Worm (Caenorhabditis elegans) whole organism, late embryonic: ENCODE results near the gene fbxa-82.

Source experiments
- ceh-34 ChIP-seq: sonication (generic microtip); optimal IDR thresholded peaks from 2 replicates; lab custom pipeline; 2016; ENCODE audit warnings: mild to moderate bottlenecking, missing genetic modification characterization, missing compliant biosample characterization
- pha-4 ChIP-seq: fragments of 150-350 bp; optimal IDR thresholded peaks from 2 replicates; lab custom pipeline; 2018; ENCODE audit warnings: missing biosample characterization, missing genetic modification reagents, missing genetic modification characterization

- TF ChIP-seq ceh-34 (tag; lab: Kevin White, UChicago) (no peak), pha-4 (tag; lab: Kevin White, UChicago) (no peak)
These were observed 26.2 kb upstream of the fbxa-82 start for ce11 chrV:15078560-15078959.
